In genomic region chrX:15668053-15668599, ce11 we compare ENCODE assay signal across 8 worm cellular contexts.
TF ChIP-seq lines count a peak whose summit lies in the region.

No protein-coding gene starts in this region.

TF ChIP-seq in whole organism, L1 larva, 84 proteins besides CTCF, POLR2A, EP300 and RAD21:
- TF ChIP-seq lin-14 (GFP tag; optimal IDR thresholded peaks at IDR 0.05; lab: Kevin White, UChicago) (peak; percentile 21), snu-23 (GFP tag; optimal IDR thresholded peaks at IDR 0.05; lab: Kevin White, UChicago) (no peak), C16A3.4 (tag; optimal IDR thresholded peaks at IDR 0.05; lab: Kevin White, UChicago) (no peak), fkh-8 (tag; optimal IDR thresholded peaks at IDR 0.05; lab: Kevin White, UChicago) (no peak), ets-5 (GFP tag; IDR thresholded peaks at IDR 0.05; lab: Robert Waterston, UW) (no peak), lin-15B (tag; optimal IDR thresholded peaks at IDR 0.05; lab: Kevin White, UChicago) (no peak), efl-1 (optimal IDR thresholded peaks at IDR 0.05; lab: Kevin White, UChicago) (no peak), efl-1 (GFP tag; optimal IDR thresholded peaks at IDR 0.05 in 1 of 2; lab: Kevin White, UChicago) (no peak), C34B4.2 (tag; optimal IDR thresholded peaks at IDR 0.05; lab: Kevin White, UChicago) (no peak)

TF ChIP-seq in whole organism, L2 larva, 48 proteins besides CTCF, POLR2A, EP300 and RAD21:
- TF ChIP-seq snpc-4 (tag; optimal IDR thresholded peaks at IDR 0.05; lab: Kevin White, UChicago) (peak; percentile 53), elt-3 (tag; optimal IDR thresholded peaks at IDR 0.05; lab: Kevin White, UChicago) (no peak), dmd-4 (tag; optimal IDR thresholded peaks at IDR 0.05; lab: Kevin White, UChicago) (no peak)
TF ChIP-seq in whole organism, L2 larva: peak in this region for 1.

TF ChIP-seq in whole organism, L3 larva, 47 proteins besides CTCF, POLR2A, EP300 and RAD21:
- TF ChIP-seq lin-39 (tag; optimal IDR thresholded peaks at IDR 0.05; lab: Kevin White, UChicago) (peak; percentile 9), pha-4 (tag; optimal IDR thresholded peaks at IDR 0.05; lab: Kevin White, UChicago) (no peak), pqm-1 (tag; optimal IDR thresholded peaks at IDR 0.05; lab: Kevin White, UChicago) (no peak), nhr-237 (tag; optimal IDR thresholded peaks at IDR 0.05; lab: Kevin White, UChicago) (no peak)

TF ChIP-seq in whole organism, L4 larva, 104 proteins besides CTCF, POLR2A, EP300 and RAD21:
- TF ChIP-seq unc-62 (GFP tag; optimal IDR thresholded peaks at IDR 0.05 in 1 of 2; lab: Kevin White, UChicago) (no peak), unc-62 (tag; optimal IDR thresholded peaks at IDR 0.05; lab: Kevin White, UChicago) (no peak), egl-43 (GFP tag; IDR thresholded peaks at IDR 0.05; lab: Robert Waterston, UW) (no peak), unc-39 (tag; optimal IDR thresholded peaks at IDR 0.05; lab: Kevin White, UChicago) (no peak), rbr-2 (tag; optimal IDR thresholded peaks at IDR 0.05; lab: Kevin White, UChicago) (no peak), mdl-1 (tag; optimal IDR thresholded peaks at IDR 0.05; lab: Kevin White, UChicago) (no peak), hlh-11 (tag; optimal IDR thresholded peaks at IDR 0.05; lab: Kevin White, UChicago) (peak; percentile 10), arid-1 (GFP tag; conservative IDR thresholded peaks at IDR 0.05; lab: Robert Waterston, UW) (no peak), mes-2 (tag; optimal IDR thresholded peaks at IDR 0.05; lab: Kevin White, UChicago; ENCODE audit: poor library complexity, severe bottlenecking) (no peak)
TF ChIP-seq in whole organism, L4 larva: peak in this region for 1.

TF ChIP-seq in whole organism, late embryonic, 69 proteins besides CTCF, POLR2A, EP300 and RAD21:
- TF ChIP-seq ceh-45 (GFP tag; IDR thresholded peaks at IDR 0.05; lab: Robert Waterston, UW) (no peak), gmeb-2 (tag; optimal IDR thresholded peaks at IDR 0.05; lab: Kevin White, UChicago) (peak; percentile 36), pat-9 (tag; optimal IDR thresholded peaks at IDR 0.05; lab: Kevin White, UChicago) (peak; percentile 4), elt-2 (tag; optimal IDR thresholded peaks at IDR 0.05; lab: Kevin White, UChicago) (no peak), ceh-34 (tag; optimal IDR thresholded peaks at IDR 0.05; lab: Kevin White, UChicago) (no peak), ceh-6 (GFP tag; optimal IDR thresholded peaks at IDR 0.05; lab: Kevin White, UChicago) (peak; percentile 37)

TF ChIP-seq in whole organism, midembryonic, 9 proteins besides CTCF, POLR2A, EP300 and RAD21:
- TF ChIP-seq T22C8.4 (GFP tag; IDR thresholded peaks at IDR 0.05; lab: Robert Waterston, UW) (no peak), ztf-23 (GFP tag; IDR thresholded peaks at IDR 0.05; lab: Robert Waterston, UW) (peak; percentile 61; the same call in 1 of the 2 replicates)

TF ChIP-seq in whole organism, mixed stage, embryonic, 35 proteins besides CTCF, POLR2A, EP300 and RAD21:
- peak; percentile 7 for TF ChIP-seq cnd-1 (tag; optimal IDR thresholded peaks at IDR 0.05; lab: Kevin White, UChicago)
- TF ChIP-seq bed-3 (GFP tag; optimal IDR thresholded peaks at IDR 0.05; lab: Kevin White, UChicago), result no peak
- TF ChIP-seq pha-4 (tag; optimal IDR thresholded peaks at IDR 0.05; lab: Kevin White, UChicago), result no peak
- TF ChIP-seq elt-3 (tag; optimal IDR thresholded peaks at IDR 0.05; lab: Kevin White, UChicago), result no peak
- peak; percentile 62 for TF ChIP-seq sptf-1 (tag; optimal IDR thresholded peaks at IDR 0.05; lab: Kevin White, UChicago)
- TF ChIP-seq sem-2 (GFP tag; optimal IDR thresholded peaks at IDR 0.05; lab: Kevin White, UChicago), result peak; percentile 15
- no peak for TF ChIP-seq nhr-2 (tag; optimal IDR thresholded peaks at IDR 0.05; lab: Kevin White, UChicago)
- TF ChIP-seq drap-1 (GFP tag; optimal IDR thresholded peaks at IDR 0.05; lab: Kevin White, UChicago), result no peak
- no peak for TF ChIP-seq unc-62 (GFP tag; optimal IDR thresholded peaks at IDR 0.05; lab: Kevin White, UChicago)
- TF ChIP-seq lsy-2 (tag; optimal IDR thresholded peaks at IDR 0.05; lab: Kevin White, UChicago), result no peak

TF ChIP-seq in whole organism, young adult, 124 proteins besides CTCF, POLR2A, EP300 and RAD21:
- no peak for TF ChIP-seq akir-1 (GFP tag; optimal IDR thresholded peaks at IDR 0.05; lab: Kevin White, UChicago)
- peak; percentile 2 for TF ChIP-seq nhr-27 (tag; optimal IDR thresholded peaks at IDR 0.05; lab: Kevin White, UChicago)
- TF ChIP-seq ceh-27 (GFP tag; optimal IDR thresholded peaks at IDR 0.05; lab: Kevin White, UChicago), result peak; percentile 48
- no peak for TF ChIP-seq K11D2.4 (GFP tag; IDR thresholded peaks at IDR 0.05; lab: Robert Waterston, UW)
- peak; percentile 57; the same call in 1 of the 2 replicates for TF ChIP-seq egrh-3 (GFP tag; IDR thresholded peaks at IDR 0.05; lab: Robert Waterston, UW)
- TF ChIP-seq lag-1 (GFP tag; IDR thresholded peaks at IDR 0.05; lab: Robert Waterston, UW), result no peak
- TF ChIP-seq snpc-4 (GFP tag; optimal IDR thresholded peaks at IDR 0.05; lab: Kevin White, UChicago), result no peak
- TF ChIP-seq snpc-4 (tag; optimal IDR thresholded peaks at IDR 0.05; lab: Kevin White, UChicago), result peak in 2 of 4 experiments; percentile 38 to 64
- TF ChIP-seq ztf-3 (GFP tag; optimal IDR thresholded peaks at IDR 0.05; lab: Kevin White, UChicago), result peak; percentile 51
- 0 out of 2 replicates have a peak, but pooled peaks have one; percentile 25 for TF ChIP-seq lir-1 (GFP tag; conservative IDR thresholded peaks at IDR 0.05; lab: Robert Waterston, UW)
TF ChIP-seq in whole organism, young adult: peak in this region for 6.
